Worm (Caenorhabditis elegans) whole organism, L1 larva: ENCODE data around the gene F13B12.4.

Experiments used
- C16A3.4 ChIP-seq: fragments of 150-350 bp; optimal IDR thresholded peaks from 2 replicates; lab custom pipeline; 2014; ENCODE audit warnings: missing biosample characterization, missing genetic modification characterization
- C34B4.2 ChIP-seq: sonication (generic microtip); optimal IDR thresholded peaks from 2 replicates; lab custom pipeline; 2017; ENCODE audit warnings: mild to moderate bottlenecking, missing genetic modification characterization, missing compliant biosample characterization
- F16B12.6 ChIP-seq: fragments of 150-350 bp; optimal IDR thresholded peaks from 2 replicates; lab custom pipeline; 2014; ENCODE audit warnings: missing biosample characterization, missing genetic modification characterization
- aha-1 ChIP-seq: fragments of 150-350 bp; optimal IDR thresholded peaks from 2 replicates; lab custom pipeline; 2014; ENCODE audit warnings: missing biosample characterization, missing genetic modification characterization
- alr-1 ChIP-seq: fragments of 200-800 bp; sonication (Bioruptor generic); optimal IDR thresholded peaks from 2 replicates; lab custom pipeline; 2018; ENCODE audit warnings: borderline replicate concordance, mild to moderate bottlenecking, missing genetic modification characterization, missing compliant biosample characterization
- aly-2 ChIP-seq: fragments of 150-350 bp; optimal IDR thresholded peaks from 2 replicates; lab custom pipeline; 2014; ENCODE audit warnings: missing biosample characterization, missing genetic modification characterization
- blmp-1 ChIP-seq: fragments of 150-350 bp; optimal IDR thresholded peaks from 2 replicates; lab custom pipeline; 2014; ENCODE audit warnings: missing biosample characterization, missing genetic modification characterization
- ceh-8 ChIP-seq: fragments of 200-800 bp; sonication (Bioruptor generic); optimal IDR thresholded peaks from 2 replicates; lab custom pipeline; 2018; ENCODE audit warnings: mild to moderate bottlenecking, missing genetic modification characterization, moderate library complexity, missing compliant biosample characterization
- ceh-82 ChIP-seq, 3 experiments: fragments of 150-350 bp in 1 of 3; sonication (generic microtip) in 2 of 3; optimal IDR thresholded peaks; 2 replicates each; lab custom pipeline; 2014 to 2017; ENCODE audit warnings: missing biosample characterization in 3 of 3, missing genetic modification characterization in 3 of 3
- ceh-88 ChIP-seq: fragments of 200-800 bp; sonication (Bioruptor generic); IDR thresholded peaks from 2 replicates; pipeline ENCODE4 v1.3.6; 2022; ENCODE audit warnings: missing genetic modification characterization, missing compliant biosample characterization
- ceh-90 ChIP-seq: sonication (generic microtip); optimal IDR thresholded peaks from 2 replicates; lab custom pipeline; 2016; ENCODE audit warnings: missing genetic modification characterization, missing compliant biosample characterization
- dsc-1 ChIP-seq: sonication (generic microtip); optimal IDR thresholded peaks from 2 replicates; lab custom pipeline; 2016; ENCODE audit warnings: mild to moderate bottlenecking, missing genetic modification characterization, missing compliant biosample characterization
- efl-1 ChIP-seq, 4 experiments: fragments of 150-350 bp; optimal IDR thresholded peaks in 3 of 4; peaks in 1 of 4; 1 replicate in 1 of 4; 2 replicates in 3 of 4; lab custom pipeline; 2014; ENCODE audit warnings: missing biosample characterization in 2 of 4, missing genetic modification characterization in 2 of 4, missing genetic modification reagents in 2 of 4
- elt-2 ChIP-seq: sonication (generic microtip); optimal IDR thresholded peaks from 2 replicates; lab custom pipeline; 2016; ENCODE audit warnings: missing genetic modification characterization, mild to moderate bottlenecking, inconsistent platforms, missing compliant biosample characterization, missing genetic modification reagents
- elt-3 ChIP-seq, 6 experiments: fragments of 150-350 bp in 1 of 6; sonication (generic microtip); optimal IDR thresholded peaks; 2 replicates each; lab custom pipeline; 2017 to 2018; ENCODE audit warnings: missing biosample characterization in 6 of 6, missing genetic modification characterization in 6 of 6, inconsistent platforms in 1 of 6
- fkh-8 ChIP-seq: sonication (generic microtip); optimal IDR thresholded peaks from 2 replicates; lab custom pipeline; 2016; ENCODE audit warnings: mild to moderate bottlenecking, missing genetic modification characterization, missing compliant biosample characterization
- fos-1 ChIP-seq: fragments of 150-350 bp; optimal IDR thresholded peaks from 2 replicates; lab custom pipeline; 2014; ENCODE audit warnings: missing biosample characterization, missing genetic modification characterization
- grh-1 ChIP-seq: fragments of 200-800 bp; sonication (Bioruptor generic); IDR thresholded peaks from 2 replicates; pipeline ENCODE4 v1.3.6; 2022; ENCODE audit warnings: missing genetic modification reagents, missing genetic modification characterization, missing compliant biosample characterization
- hlh-4 ChIP-seq: sonication (generic microtip); optimal IDR thresholded peaks from 2 replicates; lab custom pipeline; 2016; ENCODE audit warnings: mild to moderate bottlenecking, missing genetic modification characterization, missing compliant biosample characterization
- hpl-2 ChIP-seq: fragments of 150-350 bp; optimal IDR thresholded peaks from 2 replicates; lab custom pipeline; 2014; ENCODE audit warnings: missing biosample characterization, missing genetic modification reagents, missing genetic modification characterization
- irx-1 ChIP-seq: sonication (generic microtip); optimal IDR thresholded peaks from 2 replicates; lab custom pipeline; 2016; ENCODE audit warnings: missing genetic modification characterization, missing compliant biosample characterization
- isw-1 ChIP-seq: fragments of 200-800 bp; sonication (Bioruptor generic); IDR thresholded peaks from 2 replicates; pipeline ENCODE4 v1.3.6; 2022; ENCODE audit warnings: missing genetic modification characterization, missing compliant biosample characterization
- lin-13 ChIP-seq: fragments of 150-350 bp; optimal IDR thresholded peaks from 2 replicates; lab custom pipeline; 2014; ENCODE audit warnings: missing biosample characterization, missing genetic modification reagents, missing genetic modification characterization
- lin-15B ChIP-seq: fragments of 150-350 bp; sonication (generic microtip); optimal IDR thresholded peaks from 3 replicates; lab custom pipeline; 2014; ENCODE audit warnings: missing biosample characterization, missing genetic modification characterization
- lin-35 ChIP-seq, 2 experiments: fragments of 150-350 bp; optimal IDR thresholded peaks; 2 replicates each; lab custom pipeline; 2014; ENCODE audit warnings: missing biosample characterization in 2 of 2, missing genetic modification characterization in 2 of 2, missing genetic modification reagents in 2 of 2
- lin-39 ChIP-seq: fragments of 150-350 bp; optimal IDR thresholded peaks from 2 replicates; lab custom pipeline; 2014; ENCODE audit warnings: missing biosample characterization, missing genetic modification reagents, missing genetic modification characterization
- lir-3 ChIP-seq: sonication (generic microtip); optimal IDR thresholded peaks from 2 replicates; lab custom pipeline; 2016; ENCODE audit warnings: mild to moderate bottlenecking, missing genetic modification characterization, moderate library complexity, missing compliant biosample characterization; ENCODE audit not compliant: poor library complexity
- lsy-2 ChIP-seq, 2 experiments: fragments of 150-350 bp; optimal IDR thresholded peaks; 2 replicates each; lab custom pipeline; 2014; ENCODE audit warnings: missing biosample characterization in 2 of 2, missing genetic modification characterization in 2 of 2
- mab-9 ChIP-seq: fragments of 200-800 bp; sonication (Bioruptor generic); IDR thresholded peaks from 2 replicates; pipeline ENCODE4 v1.3.6; 2022; ENCODE audit warnings: missing genetic modification reagents, missing genetic modification characterization, missing compliant biosample characterization
- mdl-1 ChIP-seq, 2 experiments: fragments of 150-350 bp; optimal IDR thresholded peaks; 2 replicates each; lab custom pipeline; 2014 to 2017; ENCODE audit warnings: missing biosample characterization in 2 of 2, missing genetic modification characterization in 2 of 2, inconsistent platforms in 1 of 2
- mef-2 ChIP-seq: fragments of 150-350 bp; optimal IDR thresholded peaks from 2 replicates; lab custom pipeline; 2014; ENCODE audit warnings: missing biosample characterization, missing genetic modification characterization
- nhr-19 ChIP-seq: fragments of 200-800 bp; sonication (Bioruptor generic); conservative IDR thresholded peaks from 2 replicates; pipeline ENCODE4 v1.3.6; 2022; ENCODE audit warnings: missing genetic modification characterization, missing compliant biosample characterization
- nhr-20 ChIP-seq: sonication (generic microtip); optimal IDR thresholded peaks from 2 replicates; lab custom pipeline; 2016; ENCODE audit warnings: mild to moderate bottlenecking, missing genetic modification characterization, missing compliant biosample characterization
- nhr-28 ChIP-seq: fragments of 150-350 bp; optimal IDR thresholded peaks from 2 replicates; lab custom pipeline; 2014; ENCODE audit warnings: missing biosample characterization, missing genetic modification characterization
- nhr-47 ChIP-seq: sonication (generic microtip); optimal IDR thresholded peaks from 2 replicates; lab custom pipeline; 2016; ENCODE audit warnings: mild to moderate bottlenecking, missing genetic modification characterization, moderate library complexity, missing compliant biosample characterization
- nhr-84 ChIP-seq: sonication (generic microtip); optimal IDR thresholded peaks from 2 replicates; lab custom pipeline; 2017; ENCODE audit warnings: missing biosample characterization, missing genetic modification characterization
- nhr-85 ChIP-seq: sonication (generic microtip); peaks from one replicate; lab custom pipeline; 2016; ENCODE audit warnings: missing genetic modification characterization, inconsistent platforms, missing compliant biosample characterization
- nhr-90 ChIP-seq: sonication (generic microtip); optimal IDR thresholded peaks from 2 replicates; lab custom pipeline; 2016; ENCODE audit warnings: mild to moderate bottlenecking, missing genetic modification characterization, missing compliant biosample characterization; ENCODE audit not compliant: poor library complexity
- pax-3 ChIP-seq: fragments of 200-800 bp; sonication (Bioruptor generic); optimal IDR thresholded peaks from 2 replicates; lab custom pipeline; 2018; ENCODE audit warnings: mild to moderate bottlenecking, missing genetic modification characterization, moderate library complexity, missing compliant biosample characterization
- pqm-1 ChIP-seq: sonication (generic microtip); optimal IDR thresholded peaks from 3 replicates; lab custom pipeline; 2017; ENCODE audit warnings: missing biosample characterization, missing genetic modification characterization
- rnt-1 ChIP-seq: sonication (generic microtip); optimal IDR thresholded peaks from 2 replicates; lab custom pipeline; 2016; ENCODE audit warnings: mild to moderate bottlenecking, missing genetic modification characterization, moderate library complexity, missing compliant biosample characterization
- skn-1 ChIP-seq: fragments of 150-350 bp; optimal IDR thresholded peaks from 2 replicates; lab custom pipeline; 2014; ENCODE audit warnings: missing biosample characterization, missing genetic modification characterization
- snpc-4 ChIP-seq: fragments of 150-350 bp; optimal IDR thresholded peaks from 2 replicates; lab custom pipeline; 2014; ENCODE audit warnings: missing biosample characterization, missing genetic modification characterization
- snu-23 ChIP-seq: sonication (generic microtip); optimal IDR thresholded peaks from 2 replicates; lab custom pipeline; 2016; ENCODE audit warnings: missing genetic modification characterization, missing compliant biosample characterization
- sox-4 ChIP-seq: sonication (generic microtip); optimal IDR thresholded peaks from 2 replicates; lab custom pipeline; 2016; ENCODE audit warnings: missing genetic modification characterization, missing compliant biosample characterization
- sup-37 ChIP-seq: fragments of 200-800 bp; sonication (Bioruptor generic); optimal IDR thresholded peaks from 2 replicates; lab custom pipeline; 2018; ENCODE audit warnings: mild to moderate bottlenecking, missing genetic modification characterization, missing compliant biosample characterization
- swsn-7 ChIP-seq: sonication (generic microtip); optimal IDR thresholded peaks from 2 replicates; lab custom pipeline; 2016; ENCODE audit warnings: missing genetic modification characterization, missing compliant biosample characterization
- tbx-2 ChIP-seq: sonication (generic microtip); optimal IDR thresholded peaks from 2 replicates; lab custom pipeline; 2016; ENCODE audit warnings: missing genetic modification characterization, missing compliant biosample characterization
- unc-62 ChIP-seq: fragments of 150-350 bp; optimal IDR thresholded peaks from 2 replicates; lab custom pipeline; 2014; ENCODE audit warnings: missing biosample characterization, missing genetic modification reagents, missing genetic modification characterization
- xbp-1 ChIP-seq: sonication (generic microtip); optimal IDR thresholded peaks from 2 replicates; lab custom pipeline; 2016; ENCODE audit warnings: missing genetic modification characterization, missing compliant biosample characterization
- zag-1 ChIP-seq: fragments of 150-350 bp; optimal IDR thresholded peaks from 2 replicates; lab custom pipeline; 2014; ENCODE audit warnings: missing biosample characterization, missing genetic modification characterization

F13B12.4 gene

DNA sequence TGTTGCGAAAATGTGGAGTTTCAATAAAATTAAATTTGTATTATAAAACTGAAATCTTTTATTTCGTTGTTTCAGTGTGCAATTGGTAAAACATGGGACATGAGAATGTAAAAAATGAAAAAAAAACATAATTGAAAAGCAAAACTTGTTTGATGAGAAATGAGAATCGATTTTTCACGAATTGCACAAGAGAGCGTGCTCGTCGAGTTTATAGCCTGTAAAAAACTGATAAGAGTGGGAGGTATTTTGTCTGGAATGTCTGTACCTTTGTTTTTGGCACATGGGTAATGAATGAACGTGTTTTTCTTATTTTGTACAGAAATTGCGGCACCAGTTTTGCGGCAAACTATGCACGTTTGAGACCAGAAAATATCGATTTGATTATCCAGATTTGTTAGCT is 32.9 kb upstream of the F13B12.4 start:
- TF ChIP-seq irx-1 (tag; lab: Kevin White, UChicago) (no peak), pqm-1 (tag; lab: Kevin White, UChicago) (peak; percentile 48)

DNA sequence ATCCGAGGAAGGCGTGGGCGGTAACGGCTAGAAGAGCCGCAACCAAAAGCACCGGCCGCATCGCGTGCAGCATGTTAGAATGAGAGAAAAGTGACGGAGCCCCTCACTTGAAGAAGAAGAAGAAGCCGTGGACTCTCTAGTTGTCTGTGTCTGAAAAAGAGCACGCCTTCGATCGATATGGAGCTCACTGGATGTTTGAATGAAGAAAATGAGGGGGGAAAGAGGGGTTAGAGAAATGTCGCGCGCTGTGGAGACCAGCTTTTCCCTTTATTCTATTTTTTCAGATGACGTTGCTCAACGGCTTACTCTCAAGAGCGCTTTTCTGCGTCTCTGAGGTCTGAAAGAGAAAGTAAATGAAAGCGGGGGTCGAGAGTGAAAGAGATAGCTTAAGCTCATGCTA is 32.0 kb upstream of the F13B12.4 start, which contains the start of gene egl-21:
TSS of gene egl-21 (minus strand) at position 150 of the 400 bp plus-strand sequence.
- TF ChIP-seq fos-1 (tag; lab: Kevin White, UChicago), result peak; percentile 14
- TF ChIP-seq elt-3 (tag; optimal IDR thresholded peaks at IDR 0.05; lab: Kevin White, UChicago), result no peak
- TF ChIP-seq C16A3.4, result peak; percentile 6
- TF ChIP-seq nhr-84 (tag; lab: Kevin White, UChicago), result no peak
- TF ChIP-seq C34B4.2 (tag; lab: Kevin White, UChicago), result no peak
- peak; percentile 10 for TF ChIP-seq snpc-4 (tag; lab: Kevin White, UChicago)
- TF ChIP-seq nhr-90 (tag; lab: Kevin White, UChicago), result no peak
- peak; percentile 0 for TF ChIP-seq ceh-8 (GFP tag; lab: Kevin White, UChicago)
- peak; percentile 35 to 65 (median 52) for TF ChIP-seq ceh-82 (tag; optimal IDR thresholded peaks at IDR 0.05; lab: Kevin White, UChicago)
- TF ChIP-seq tbx-2 (tag; lab: Kevin White, UChicago), result peak; percentile 63
- TF ChIP-seq mab-9 (GFP tag; lab: Robert Waterston, UW), result no peak
- TF ChIP-seq lin-35 (GFP tag; optimal IDR thresholded peaks at IDR 0.05; lab: Kevin White, UChicago), result peak in 1 of 2 experiments; percentile 53
- TF ChIP-seq swsn-7 (tag; lab: Kevin White, UChicago), result peak; percentile 73
- no peak for TF ChIP-seq alr-1 (tag; lab: Kevin White, UChicago)
- TF ChIP-seq lsy-2 (tag; optimal IDR thresholded peaks at IDR 0.05; lab: Kevin White, UChicago), result peak; percentile 16 to 68
- TF ChIP-seq aly-2, result no peak
- peak; percentile 34 for TF ChIP-seq zag-1 (tag; lab: Kevin White, UChicago)
- TF ChIP-seq xbp-1 (tag; lab: Kevin White, UChicago), result peak; percentile 88
- TF ChIP-seq elt-2 (tag; lab: Kevin White, UChicago), result no peak
- peak; percentile 12 for TF ChIP-seq rnt-1 (tag; lab: Kevin White, UChicago)
- TF ChIP-seq sup-37 (GFP tag; lab: Kevin White, UChicago), result no peak
- no peak for TF ChIP-seq F16B12.6 (tag; lab: Kevin White, UChicago)
- TF ChIP-seq nhr-85 (tag; lab: Kevin White, UChicago), result no peak
- TF ChIP-seq mef-2 (tag; lab: Kevin White, UChicago), result peak; percentile 59
- no peak for TF ChIP-seq hpl-2 (GFP tag; lab: Kevin White, UChicago)
- TF ChIP-seq nhr-20 (tag; lab: Kevin White, UChicago), result no peak
- peak; percentile 37 for TF ChIP-seq skn-1 (tag; lab: Kevin White, UChicago)
- no peak for TF ChIP-seq ceh-88 (GFP tag; lab: Robert Waterston, UW)
- TF ChIP-seq hlh-4 (tag; lab: Kevin White, UChicago), result no peak
- peak; percentile 60 for TF ChIP-seq pax-3
- no peak for TF ChIP-seq pqm-1 (tag; lab: Kevin White, UChicago)
- TF ChIP-seq aha-1 (tag; lab: Kevin White, UChicago), result no peak
- no peak for TF ChIP-seq nhr-28 (tag; lab: Kevin White, UChicago)
- no peak for TF ChIP-seq unc-62 (GFP tag; lab: Kevin White, UChicago)
- TF ChIP-seq dsc-1 (tag; lab: Kevin White, UChicago), result peak; percentile 55
- peak; percentile 15; the same call in 1 of the 2 replicates for TF ChIP-seq nhr-19 (GFP tag; lab: Robert Waterston, UW)
- peak; percentile 42 for TF ChIP-seq lir-3 (tag; lab: Kevin White, UChicago)
- no peak for TF ChIP-seq lin-39 (tag; lab: Kevin White, UChicago)
- TF ChIP-seq irx-1 (tag; lab: Kevin White, UChicago), result no peak
- TF ChIP-seq nhr-47, result peak; percentile 80
- no peak for TF ChIP-seq grh-1
- TF ChIP-seq isw-1, result peak; percentile 61
- peak; percentile 36 to 45 for TF ChIP-seq efl-1 (optimal IDR thresholded peaks at IDR 0.05; lab: Kevin White, UChicago)
- no peak for TF ChIP-seq efl-1 (GFP tag; optimal IDR thresholded peaks at IDR 0.05 in 1 of 2; lab: Kevin White, UChicago)
- peak; percentile 56 for TF ChIP-seq snu-23 (GFP tag; lab: Kevin White, UChicago)
- TF ChIP-seq sox-4 (tag; lab: Kevin White, UChicago), result peak; percentile 23
- no peak for TF ChIP-seq ceh-90
- TF ChIP-seq blmp-1, result no peak
- TF ChIP-seq fkh-8 (tag; lab: Kevin White, UChicago), result peak; percentile 95
- TF ChIP-seq mdl-1 (tag; optimal IDR thresholded peaks at IDR 0.05; lab: Kevin White, UChicago), result no peak
- peak; percentile 51 for TF ChIP-seq lin-13 (GFP tag; lab: Kevin White, UChicago)
- no peak for TF ChIP-seq lin-15B
